Fruit fly (Drosophila melanogaster) whole organism, embryonic: Measurements from ENCODE around the gene mRpS30.

ENCODE experiments used
- ATbp ChIP-seq: fragments of 200-800 bp; sonication (Bioruptor generic); optimal IDR thresholded peaks from 2 replicates; lab custom pipeline; 2017; ENCODE audit warnings: missing biosample characterization, mild to moderate bottlenecking, missing genetic modification characterization, missing genetic modification reagents
- Asciz ChIP-seq: fragments of 200-800 bp; sonication (Bioruptor generic); optimal IDR thresholded peaks from 2 replicates; lab custom pipeline; 2017; ENCODE audit warnings: missing biosample characterization, mild to moderate bottlenecking, missing genetic modification characterization, missing genetic modification reagents
- Atf6 ChIP-seq: fragments of 200-800 bp; sonication (Bioruptor generic); IDR thresholded peaks from 2 replicates; pipeline ENCODE4 v1.3.6; 2022; ENCODE audit warnings: missing biosample characterization, missing genetic modification characterization
- CG10366 ChIP-seq: fragments of 200-800 bp; sonication (Bioruptor generic); IDR thresholded peaks from 2 replicates; pipeline ENCODE4 v1.3.6; 2022; ENCODE audit warnings: missing biosample characterization, missing genetic modification characterization
- CG10654 ChIP-seq: fragments of 200-800 bp; sonication (Bioruptor generic); optimal IDR thresholded peaks from 2 replicates; lab custom pipeline; 2016; ENCODE audit warnings: missing biosample characterization, missing genetic modification characterization
- CG10979 ChIP-seq: fragments of 200-800 bp; sonication (Bioruptor generic); optimal IDR thresholded peaks from 2 replicates; lab custom pipeline; 2018; ENCODE audit warnings: missing biosample characterization, mild to moderate bottlenecking, missing genetic modification characterization, moderate library complexity
- CG14014 ChIP-seq: fragments of 200-800 bp; sonication (Bioruptor generic); IDR thresholded peaks from 2 replicates; pipeline ENCODE4 v1.3.6; 2022; ENCODE audit warnings: missing biosample characterization, missing genetic modification characterization
- CG15479 ChIP-seq: fragments of 200-800 bp; sonication (Bioruptor generic); optimal IDR thresholded peaks from 3 replicates; lab custom pipeline; 2019; ENCODE audit warnings: missing biosample characterization, mild to moderate bottlenecking, missing genetic modification characterization, moderate library complexity
- CG18599 ChIP-seq: fragments of 200-800 bp; sonication (Bioruptor generic); optimal IDR thresholded peaks from 3 replicates; lab custom pipeline; 2017; ENCODE audit warnings: missing biosample characterization, missing genetic modification characterization, mild to moderate bottlenecking, moderate library complexity, missing genetic modification reagents
- CG2120 ChIP-seq: fragments of 200-800 bp; sonication (Bioruptor generic); optimal IDR thresholded peaks from 3 replicates; lab custom pipeline; 2016; ENCODE audit warnings: missing biosample characterization, missing genetic modification characterization
- CG2202 ChIP-seq: fragments of 200-800 bp; sonication (Bioruptor generic); optimal IDR thresholded peaks from 2 replicates; lab custom pipeline; 2018; ENCODE audit warnings: missing biosample characterization, mild to moderate bottlenecking, missing genetic modification characterization
- CG30020 ChIP-seq: fragments of 200-800 bp; optimal IDR thresholded peaks from 2 replicates; lab custom pipeline; 2019; ENCODE audit warnings: missing biosample characterization, mild to moderate bottlenecking, missing genetic modification characterization, moderate library complexity
- CG32532 ChIP-seq: fragments of 200-800 bp; sonication (Bioruptor generic); IDR thresholded peaks from 2 replicates; pipeline ENCODE4 v1.3.6; 2022; ENCODE audit warnings: missing biosample characterization, missing genetic modification characterization
- CG33213 ChIP-seq: fragments of 200-800 bp; sonication (Bioruptor generic); optimal IDR thresholded peaks from 3 replicates; lab custom pipeline; 2016; ENCODE audit warnings: missing biosample characterization, missing genetic modification characterization
- CG6813 ChIP-seq: fragments of 200-800 bp; sonication (Bioruptor generic); optimal IDR thresholded peaks from 2 replicates; lab custom pipeline; 2017; ENCODE audit warnings: missing biosample characterization, missing genetic modification characterization, mild to moderate bottlenecking, moderate library complexity, missing genetic modification reagents
- CG9797 ChIP-seq: fragments of 200-800 bp; sonication (Bioruptor generic); optimal IDR thresholded peaks from 3 replicates; lab custom pipeline; 2018; ENCODE audit warnings: missing biosample characterization, mild to moderate bottlenecking, missing genetic modification characterization
- CHES-1-like ChIP-seq: fragments of 200-800 bp; sonication (Bioruptor generic); optimal IDR thresholded peaks from 2 replicates; lab custom pipeline; 2016; ENCODE audit warnings: missing biosample characterization, missing genetic modification characterization
- CkIIα-i1 ChIP-seq: fragments of 200-800 bp; sonication (Bioruptor generic); IDR thresholded peaks from 2 replicates; pipeline ENCODE4 v1.3.6; 2022; ENCODE audit warnings: missing biosample characterization, missing genetic modification characterization
- Dp ChIP-seq: fragments of 200-800 bp; sonication (Bioruptor generic); optimal IDR thresholded peaks from 2 replicates; lab custom pipeline; 2018; ENCODE audit warnings: missing biosample characterization, mild to moderate bottlenecking, missing genetic modification characterization, moderate library complexity
- E2f2 ChIP-seq: fragments of 200-800 bp; sonication (Bioruptor generic); IDR thresholded peaks from 2 replicates; pipeline ENCODE4 v1.3.6; 2022; ENCODE audit warnings: missing biosample characterization, missing genetic modification characterization
- Eip74EF ChIP-seq, 2 experiments: fragments of 200-800 bp in 1 of 2; fragments of >200 bp in 1 of 2; sonication (Bioruptor generic) in 1 of 2; optimal IDR thresholded peaks; 2 replicates each; lab custom pipeline; 2017 to 2019; ENCODE audit warnings: missing biosample characterization in 2 of 2, missing genetic modification characterization in 2 of 2, mild to moderate bottlenecking in 1 of 2, moderate library complexity in 1 of 2
- H2.0 ChIP-seq: fragments of 200-800 bp; sonication (Bioruptor generic); IDR thresholded peaks from 2 replicates; pipeline ENCODE4 v1.3.6; 2022; ENCODE audit warnings: missing biosample characterization, missing genetic modification characterization
- Hey ChIP-seq: fragments of 200-800 bp; sonication (Bioruptor generic); optimal IDR thresholded peaks from 3 replicates; lab custom pipeline; 2018; ENCODE audit warnings: missing biosample characterization, mild to moderate bottlenecking, missing genetic modification characterization
- Kr ChIP-seq: fragments of 200-800 bp; sonication (Bioruptor generic); optimal IDR thresholded peaks from 2 replicates; lab custom pipeline; 2017; ENCODE audit warnings: missing biosample characterization, mild to moderate bottlenecking, missing genetic modification characterization
- Mad ChIP-seq: fragments of 200-800 bp; sonication (Bioruptor generic); optimal IDR thresholded peaks from 2 replicates; lab custom pipeline; 2016; ENCODE audit warnings: missing biosample characterization, missing genetic modification characterization
- Side ChIP-seq: fragments of 200-800 bp; sonication (Bioruptor generic); optimal IDR thresholded peaks from 2 replicates; lab custom pipeline; 2016; ENCODE audit warnings: missing biosample characterization, missing genetic modification characterization
- dati ChIP-seq: fragments of 200-800 bp; sonication (Bioruptor generic); IDR thresholded peaks from 2 replicates; pipeline ENCODE4 v1.3.6; 2022; ENCODE audit warnings: missing biosample characterization, missing genetic modification characterization
- dimm ChIP-seq: fragments of 200-800 bp; sonication (Bioruptor generic); IDR thresholded peaks from 2 replicates; pipeline ENCODE4 v1.3.6; 2022; ENCODE audit warnings: missing biosample characterization, missing genetic modification characterization
- dm ChIP-seq: fragments of 200-800 bp; sonication (Bioruptor generic); optimal IDR thresholded peaks from 3 replicates; lab custom pipeline; 2016; ENCODE audit warnings: missing biosample characterization, missing genetic modification characterization
- exex ChIP-seq: fragments of 200-800 bp; sonication (Bioruptor generic); optimal IDR thresholded peaks from 4 replicates; lab custom pipeline; 2018; ENCODE audit warnings: missing biosample characterization, mild to moderate bottlenecking, missing genetic modification characterization, moderate library complexity
- fu2 ChIP-seq: fragments of 200-800 bp; sonication (Bioruptor generic); optimal IDR thresholded peaks from 2 replicates; lab custom pipeline; 2016; ENCODE audit warnings: missing biosample characterization, missing genetic modification characterization
- gfzf ChIP-seq: fragments of 200-800 bp; sonication (Bioruptor generic); optimal IDR thresholded peaks from 2 replicates; lab custom pipeline; 2016; ENCODE audit warnings: missing biosample characterization, mild to moderate bottlenecking, missing genetic modification characterization, moderate library complexity
- gro ChIP-seq: fragments of 200-800 bp; sonication (Bioruptor generic); optimal IDR thresholded peaks from 2 replicates; lab custom pipeline; 2016; ENCODE audit warnings: missing biosample characterization, missing genetic modification characterization
- pfk ChIP-seq: fragments of 200-800 bp; sonication (Bioruptor generic); optimal IDR thresholded peaks from 2 replicates; lab custom pipeline; 2018; ENCODE audit warnings: missing biosample characterization, mild to moderate bottlenecking, missing genetic modification characterization, moderate library complexity
- pzg ChIP-seq: fragments of 200-800 bp; sonication (Bioruptor generic); optimal IDR thresholded peaks from 3 replicates; lab custom pipeline; 2018; ENCODE audit warnings: missing biosample characterization, mild to moderate bottlenecking, missing genetic modification characterization, moderate library complexity
- salm ChIP-seq: fragments of 200-800 bp; sonication (Bioruptor generic); optimal IDR thresholded peaks from 2 replicates; lab custom pipeline; 2018; ENCODE audit warnings: missing biosample characterization, mild to moderate bottlenecking, missing genetic modification characterization
- seq ChIP-seq: fragments of 200-800 bp; sonication (Bioruptor generic); IDR thresholded peaks from 2 replicates; pipeline ENCODE4 v1.3.6; 2022; ENCODE audit warnings: missing biosample characterization, missing genetic modification characterization
- slou ChIP-seq: fragments of 200-800 bp; sonication (Bioruptor generic); optimal IDR thresholded peaks from 3 replicates; lab custom pipeline; 2016; ENCODE audit warnings: missing biosample characterization, missing genetic modification characterization
- tll ChIP-seq, 2 experiments: fragments of 200-800 bp in 1 of 2; fragments of >200 bp in 1 of 2; sonication (Bioruptor generic) in 1 of 2; optimal IDR thresholded peaks; 2 replicates each; lab custom pipeline; 2017 to 2019; ENCODE audit warnings: missing biosample characterization in 2 of 2, missing genetic modification characterization in 2 of 2, mild to moderate bottlenecking in 1 of 2, moderate library complexity in 1 of 2
- zfh2 ChIP-seq: fragments of 200-800 bp; sonication (Bioruptor generic); optimal IDR thresholded peaks from 2 replicates; lab custom pipeline; 2016; ENCODE audit warnings: missing biosample characterization, missing genetic modification characterization

The mRpS30 gene

dm6 chrX:15766395-15766866 is 19.4 kb upstream of the mRpS30 start, which contains the start of gene CG8952:
TSS of gene CG8952 (minus strand) at chrX:15766445.
- TF ChIP-seq CG18599 (no peak), Atf6 (GFP tag; lab: Robert Waterston, UW) (no peak), gro (GFP tag; lab: Kevin White, UChicago) (no peak), CG15479 (GFP tag; lab: Kevin White, UChicago) (no peak), dati (GFP tag; lab: Robert Waterston, UW) (no peak), exex (tag; lab: Kevin White, UChicago) (peak; percentile 89)

dm6 chrX:15769457-15769856 is 16.4 kb upstream of the mRpS30 start, which contains the start of gene CG33172:
TSS of gene CG33172 (plus strand) at chrX:15769664.
- TF ChIP-seq Hey (tag; lab: Kevin White, UChicago) (no peak), CG9797 (GFP tag; lab: Kevin White, UChicago) (peak; percentile 56), CG30020 (tag; lab: Kevin White, UChicago) (peak; percentile 59), CG10366 (no peak), CkIIα-i1 (GFP tag; lab: Robert Waterston, UW) (no peak), CG33213 (no peak), Side (no peak), pfk (GFP tag; lab: Kevin White, UChicago) (peak; percentile 93), Eip74EF (GFP tag; optimal IDR thresholded peaks at IDR 0.05; lab: Kevin White, UChicago) (no peak), E2f2 (GFP tag; lab: Robert Waterston, UW) (peak; percentile 86), fu2 (GFP tag; lab: Kevin White, UChicago) (no peak), slou (GFP tag; lab: Kevin White, UChicago) (no peak), CG2120 (GFP tag; lab: Kevin White, UChicago) (no peak), CG10979 (tag; lab: Kevin White, UChicago) (no peak), zfh2 (GFP tag; lab: Kevin White, UChicago) (no peak), seq (no peak), Asciz (GFP tag; lab: Kevin White, UChicago) (no peak), ATbp (GFP tag; lab: Kevin White, UChicago) (no peak), Dp (GFP tag; lab: Kevin White, UChicago) (peak; percentile 77), CG32532 (GFP tag; lab: Robert Waterston, UW) (no peak), pzg (GFP tag; lab: Kevin White, UChicago) (peak; percentile 33), gfzf (GFP tag; lab: Kevin White, UChicago) (peak; percentile 52), CG14014 (GFP tag; lab: Robert Waterston, UW) (no peak), dimm (no peak), CG2202 (tag; lab: Kevin White, UChicago) (no peak), CG6813 (GFP tag; lab: Kevin White, UChicago) (no peak)

- TF ChIP-seq CG10654 = no peak
- TF ChIP-seq salm (tag; lab: Kevin White, UChicago) = no peak
- no peak for TF ChIP-seq tll (GFP tag; optimal IDR thresholded peaks at IDR 0.05; lab: Kevin White, UChicago)
- TF ChIP-seq CHES-1-like (GFP tag; lab: Kevin White, UChicago) = no peak
- no peak for TF ChIP-seq seq
- no peak for TF ChIP-seq H2.0
- no peak for TF ChIP-seq dm (GFP tag; lab: Kevin White, UChicago)
- no peak for TF ChIP-seq Kr (GFP tag; lab: Kevin White, UChicago)
- TF ChIP-seq Mad (GFP tag; lab: Kevin White, UChicago) = no peak
These were observed 13.2 kb upstream of the mRpS30 start, which contains the start of gene CG43672 for dm6 chrX:15772663-15773062. TSS of gene CG43672 (plus strand) at chrX:15772963.
